Worm (Caenorhabditis elegans): ENCODE data around the gene F32D1.8.

ce11 chrV:4423087-4423486 is 45.6 kb upstream of the F32D1.8 start:
- TF ChIP-seq nhr-77 (tag; optimal IDR thresholded peaks at IDR 0.05): no peak
- TF ChIP-seq sptf-1 (tag; optimal IDR thresholded peaks at IDR 0.05): no peak
- no peak for TF ChIP-seq nhr-237 (tag; optimal IDR thresholded peaks at IDR 0.05)
- no peak for TF ChIP-seq swsn-7 (tag; optimal IDR thresholded peaks at IDR 0.05)
- no peak for TF ChIP-seq aly-2 (tag; optimal IDR thresholded peaks at IDR 0.05)
- TF ChIP-seq vab-15 (tag; optimal IDR thresholded peaks at IDR 0.05): no peak
- TF ChIP-seq dpl-1 (GFP tag; optimal IDR thresholded peaks at IDR 0.05): no peak
- TF ChIP-seq nhr-20 (tag; optimal IDR thresholded peaks at IDR 0.05): no peak
- no peak for TF ChIP-seq zip-4 (GFP tag; optimal IDR thresholded peaks at IDR 0.05)
